Fruit fly (Drosophila melanogaster) whole organism, embryonic: ENCODE results near the gene CG17207.

Experiments
- CG11085 ChIP-seq: fragments of 200-800 bp; sonication (Bioruptor generic); IDR thresholded peaks from 2 replicates; pipeline ENCODE4 v1.3.6; 2022; ENCODE audit warnings: missing biosample characterization, missing genetic modification characterization
- CG11093 ChIP-seq: fragments of 200-800 bp; sonication (Bioruptor generic); IDR thresholded peaks from 3 replicates; pipeline ENCODE4 v1.3.6; 2022; ENCODE audit warnings: missing biosample characterization, missing genetic modification characterization
- CG15269 ChIP-seq: fragments of 200-800 bp; sonication (Bioruptor generic); optimal IDR thresholded peaks from 2 replicates; lab custom pipeline; 2018; ENCODE audit warnings: missing biosample characterization, mild to moderate bottlenecking, missing genetic modification characterization, moderate library complexity
- usp ChIP-seq: fragments of >200 bp; optimal IDR thresholded peaks from 2 replicates; lab custom pipeline; 2017; ENCODE audit warnings: missing biosample characterization, missing genetic modification characterization

DNA sequence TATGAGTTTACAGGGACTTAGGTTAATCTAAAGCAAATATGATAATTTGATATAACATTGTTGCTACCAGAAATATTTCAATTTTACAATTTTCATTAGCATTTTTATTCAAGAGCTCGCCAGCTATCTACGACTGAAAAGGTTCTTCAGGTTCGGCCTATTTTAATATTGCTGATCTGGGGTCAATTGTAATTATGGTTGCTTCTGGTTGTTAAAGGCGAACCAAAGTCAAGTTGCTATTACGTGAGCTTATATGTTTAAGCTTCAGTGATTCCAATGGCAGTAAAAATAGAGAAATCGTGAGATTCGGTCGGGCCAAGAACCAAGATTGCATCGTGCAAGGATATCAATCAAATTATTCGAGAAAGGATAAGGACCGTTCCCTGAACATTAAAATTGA, 3.0 kb downstream of the CG17207 start, which contains the start of gene Desat2:
- TF ChIP-seq CG11085 (GFP tag; lab: Robert Waterston, UW) (no peak), CG15269 (tag; lab: Kevin White, UChicago) (no peak), usp (GFP tag; lab: Kevin White, UChicago) (no peak), CG11093 (no peak)
